Worm (Caenorhabditis elegans) whole organism, midembryonic: ENCODE results near the gene snb-7.

ENCODE experiments used
- T22C8.4 ChIP-seq: fragments of 200-800 bp; sonication (Bioruptor generic); IDR thresholded peaks from 2 replicates; pipeline ENCODE4 v1.3.6; 2022; ENCODE audit warnings: missing genetic modification characterization, missing compliant biosample characterization
- cog-1 ChIP-seq: sonication (generic microtip); optimal IDR thresholded peaks from 2 replicates; lab custom pipeline; 2016; ENCODE audit warnings: missing genetic modification characterization, missing compliant biosample characterization
- flt-1 ChIP-seq: fragments of 200-800 bp; sonication (Bioruptor generic); IDR thresholded peaks from 2 replicates; pipeline ENCODE4 v1.3.6; 2022; ENCODE audit warnings: missing genetic modification characterization, missing compliant biosample characterization
- klf-2 ChIP-seq: fragments of 200-800 bp; sonication (Bioruptor generic); conservative IDR thresholded peaks from 2 replicates; pipeline ENCODE4 v1.3.6; 2022; ENCODE audit warnings: missing genetic modification reagents, missing genetic modification characterization, missing compliant biosample characterization
- med-1 ChIP-seq: sonication (generic microtip); optimal IDR thresholded peaks from 2 replicates; lab custom pipeline; 2017; ENCODE audit warnings: missing genetic modification characterization, mild to moderate bottlenecking, missing compliant biosample characterization, antibody characterized with exemption, missing genetic modification reagents; ENCODE audit not compliant: insufficient read depth
- ref-1 ChIP-seq: fragments of 200-800 bp; sonication (Bioruptor generic); conservative IDR thresholded peaks from 2 replicates; pipeline ENCODE4 v1.3.6; 2022; ENCODE audit warnings: missing genetic modification reagents, missing genetic modification characterization, missing compliant biosample characterization
- tab-1 ChIP-seq: fragments of 200-800 bp; sonication (Bioruptor generic); IDR thresholded peaks from 2 replicates; pipeline ENCODE4 v1.3.6; 2022; ENCODE audit warnings: missing genetic modification characterization, missing compliant biosample characterization
- ztf-23 ChIP-seq: fragments of 200-800 bp; sonication (Bioruptor generic); IDR thresholded peaks from 2 replicates; pipeline ENCODE4 v1.3.6; 2022; ENCODE audit warnings: missing genetic modification reagents, missing genetic modification characterization, missing compliant biosample characterization
- ztf-29 ChIP-seq: fragments of 200-800 bp; sonication (Bioruptor generic); IDR thresholded peaks from 2 replicates; pipeline ENCODE4 v1.3.6; 2022; ENCODE audit warnings: missing genetic modification reagents, missing genetic modification characterization, missing compliant biosample characterization

The snb-7 gene

DNA sequence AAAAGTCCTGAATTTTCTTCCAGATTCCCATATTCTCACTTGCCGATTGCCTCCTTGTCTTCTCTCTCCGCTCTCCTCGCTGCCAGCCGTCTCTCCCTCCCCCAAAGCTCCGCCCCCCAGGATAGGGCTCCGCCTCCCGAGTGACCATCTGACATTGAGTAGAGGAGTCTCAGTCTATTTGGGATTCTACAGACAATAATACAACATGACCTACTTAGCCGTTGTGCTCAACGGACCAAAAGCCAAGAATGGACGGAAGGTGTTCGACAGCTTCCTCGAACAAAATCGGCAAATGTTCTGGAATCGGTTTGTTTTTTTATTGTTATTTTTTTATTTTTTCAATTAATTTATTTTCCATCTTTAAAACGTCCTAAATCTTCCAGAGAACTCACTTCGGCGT lies 18.7 kb upstream of the snb-7 start, which contains the start of gene ham-1:
TSS of gene ham-1 (plus strand) at position 173 of the 400 bp plus-strand sequence.
- TF ChIP-seq tab-1 (GFP tag; lab: Robert Waterston, UW) (no peak), ztf-29 (GFP tag; lab: Robert Waterston, UW) (no peak)

DNA sequence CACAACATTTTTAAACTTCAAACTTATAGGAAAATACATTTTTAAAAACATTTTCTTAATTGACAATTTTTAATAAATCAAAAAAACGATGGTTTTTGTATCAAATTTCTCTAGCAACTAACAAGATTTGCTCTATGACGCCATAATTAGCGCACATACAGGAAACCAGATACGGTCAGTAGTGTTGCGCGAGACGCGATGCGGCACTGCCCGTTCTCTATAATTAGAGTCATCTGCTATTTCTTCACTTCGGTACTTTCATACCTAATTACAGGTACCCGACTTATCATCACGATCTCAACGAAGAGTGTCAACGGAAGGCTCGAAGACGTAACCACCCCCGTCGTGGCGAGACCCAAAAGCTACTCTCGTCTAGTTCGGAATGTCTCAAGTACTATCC lies 16.0 kb upstream of the snb-7 start:
- TF ChIP-seq klf-2 (GFP tag; lab: Robert Waterston, UW) (no peak), tab-1 (GFP tag; lab: Robert Waterston, UW) (no peak), flt-1 (0 out of 2 replicates have a peak, but pooled peaks have one; percentile 43)

DNA sequence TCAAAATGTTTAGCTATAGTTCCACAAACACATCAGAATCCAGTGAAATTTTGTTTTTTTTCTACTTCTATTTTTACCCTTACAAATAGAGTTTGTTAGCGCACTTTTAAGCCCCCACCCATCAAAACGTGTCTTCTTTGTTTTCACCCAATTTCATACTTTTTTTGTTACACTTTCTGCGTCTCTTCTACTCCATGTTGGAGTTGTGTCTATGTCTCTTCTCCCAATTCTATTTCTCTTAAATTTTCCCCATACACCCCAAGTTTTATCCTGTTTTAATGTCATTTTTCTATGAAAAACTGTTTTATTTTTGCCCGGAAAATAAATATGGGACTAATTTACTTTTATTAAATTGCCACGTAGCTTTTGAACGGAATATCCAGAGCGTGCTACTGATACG lies 15.3 kb upstream of the snb-7 start:
- no peak for TF ChIP-seq flt-1
- no peak for TF ChIP-seq ztf-29 (GFP tag; lab: Robert Waterston, UW)
- no peak for TF ChIP-seq cog-1
- no peak for TF ChIP-seq med-1 (GFP tag; lab: Kevin White, UChicago)
- no peak for TF ChIP-seq ref-1
- TF ChIP-seq tab-1 (GFP tag; lab: Robert Waterston, UW) = no peak
- TF ChIP-seq klf-2 (GFP tag; lab: Robert Waterston, UW) = no peak
- TF ChIP-seq T22C8.4 (GFP tag; lab: Robert Waterston, UW) = no peak
- no peak for TF ChIP-seq ztf-23 (GFP tag; lab: Robert Waterston, UW)

DNA sequence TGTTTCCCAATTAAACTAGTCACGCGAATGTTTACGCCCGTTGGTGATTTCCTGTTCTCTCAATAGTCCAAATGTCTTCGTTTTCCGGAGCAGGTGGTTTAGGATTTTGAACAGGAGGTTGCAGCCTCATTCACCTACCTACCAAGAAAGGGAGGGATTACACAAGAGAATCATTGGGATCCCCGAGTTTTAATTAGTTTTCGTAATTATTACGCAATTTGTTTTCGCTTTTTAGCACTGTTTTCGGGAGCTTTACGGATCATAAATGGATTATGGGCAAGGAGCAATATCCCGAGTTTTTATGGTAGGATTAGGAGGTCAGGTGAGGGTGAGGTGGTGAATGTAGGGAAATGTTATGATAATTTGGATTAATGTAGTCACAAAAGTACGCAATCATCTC lies 14.8 kb upstream of the snb-7 start:
- TF ChIP-seq cog-1 = no peak
- no peak for TF ChIP-seq tab-1 (GFP tag; lab: Robert Waterston, UW)
- TF ChIP-seq ztf-29 (GFP tag; lab: Robert Waterston, UW) = no peak
- no peak for TF ChIP-seq T22C8.4 (GFP tag; lab: Robert Waterston, UW)
- TF ChIP-seq klf-2 (GFP tag; lab: Robert Waterston, UW) = no peak
- no peak for TF ChIP-seq flt-1
- no peak for TF ChIP-seq ref-1
- no peak for TF ChIP-seq ztf-23 (GFP tag; lab: Robert Waterston, UW)
- TF ChIP-seq med-1 (GFP tag; lab: Kevin White, UChicago) = no peak

DNA sequence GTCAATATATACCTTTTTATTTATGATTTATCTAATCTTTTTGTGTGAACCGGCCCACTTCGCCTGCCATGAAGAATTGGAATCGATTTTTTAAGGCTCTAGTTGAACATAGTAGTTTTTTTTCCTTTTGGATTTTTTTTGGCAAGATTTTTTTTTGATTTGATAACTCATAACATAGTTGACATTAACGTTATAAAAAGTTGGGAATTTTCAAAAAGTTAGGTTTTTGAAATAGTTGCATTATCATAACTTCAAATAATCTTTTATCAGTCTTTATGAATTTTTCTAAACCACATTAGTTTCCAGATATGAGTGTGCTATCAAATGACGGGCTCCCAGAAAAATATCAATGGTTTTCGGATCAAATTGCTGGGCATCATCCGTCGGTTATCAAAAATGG lies 12.8 kb upstream of the snb-7 start, which contains the start of gene ipmk-1:
TSS of gene ipmk-1 (plus strand) at position 301 of the 400 bp plus-strand sequence.
- no peak for TF ChIP-seq T22C8.4 (GFP tag; lab: Robert Waterston, UW)
- no peak for TF ChIP-seq flt-1
- TF ChIP-seq med-1 (GFP tag; lab: Kevin White, UChicago) = no peak
- no peak for TF ChIP-seq ref-1
- no peak for TF ChIP-seq ztf-29 (GFP tag; lab: Robert Waterston, UW)

DNA sequence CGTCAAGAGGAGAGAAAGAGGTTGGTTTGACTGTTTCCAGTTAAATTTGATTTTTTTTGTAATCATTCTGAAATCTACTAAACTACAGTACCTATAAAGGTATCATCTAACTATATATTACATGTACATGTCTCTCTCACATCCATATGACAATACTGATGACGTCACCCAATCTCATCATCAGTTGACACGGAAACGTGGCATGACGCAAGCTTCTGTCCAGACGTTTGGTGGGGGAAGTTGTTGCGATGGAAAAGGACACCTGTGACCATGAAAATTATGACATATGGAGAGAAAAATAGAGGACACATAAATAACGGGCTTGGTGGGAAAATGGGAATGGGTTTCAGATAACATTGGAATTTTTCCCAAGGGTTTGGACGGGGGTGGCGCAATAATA lies 11.7 kb upstream of the snb-7 start:
- TF ChIP-seq cog-1 (no peak), klf-2 (GFP tag; lab: Robert Waterston, UW) (no peak)

DNA sequence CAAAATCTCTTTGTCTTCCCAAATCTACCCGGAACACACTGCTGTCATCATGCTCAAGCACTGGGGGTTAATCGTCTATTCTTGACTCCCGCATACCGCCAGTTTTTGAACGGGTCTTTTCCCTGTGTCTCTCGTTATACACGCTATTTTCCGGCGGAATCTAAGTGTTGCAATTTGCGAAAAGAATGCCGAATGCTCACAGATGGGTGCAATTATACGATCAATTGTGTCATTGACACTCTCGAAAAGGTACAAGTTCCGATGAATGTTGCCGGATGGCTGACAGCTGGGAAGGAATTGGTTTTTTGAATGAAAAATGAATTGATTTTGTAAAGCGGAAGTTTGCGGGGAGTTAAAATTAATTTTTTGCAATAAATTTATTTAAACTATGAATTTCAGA lies 8.7 kb upstream of the snb-7 start:
- TF ChIP-seq ref-1 = no peak
- no peak for TF ChIP-seq T22C8.4 (GFP tag; lab: Robert Waterston, UW)
- no peak for TF ChIP-seq cog-1
- no peak for TF ChIP-seq med-1 (GFP tag; lab: Kevin White, UChicago)
- TF ChIP-seq ztf-29 (GFP tag; lab: Robert Waterston, UW) = no peak
- no peak for TF ChIP-seq tab-1 (GFP tag; lab: Robert Waterston, UW)
- no peak for TF ChIP-seq ztf-23 (GFP tag; lab: Robert Waterston, UW)
- TF ChIP-seq flt-1 = no peak
- TF ChIP-seq klf-2 (GFP tag; lab: Robert Waterston, UW) = no peak

DNA sequence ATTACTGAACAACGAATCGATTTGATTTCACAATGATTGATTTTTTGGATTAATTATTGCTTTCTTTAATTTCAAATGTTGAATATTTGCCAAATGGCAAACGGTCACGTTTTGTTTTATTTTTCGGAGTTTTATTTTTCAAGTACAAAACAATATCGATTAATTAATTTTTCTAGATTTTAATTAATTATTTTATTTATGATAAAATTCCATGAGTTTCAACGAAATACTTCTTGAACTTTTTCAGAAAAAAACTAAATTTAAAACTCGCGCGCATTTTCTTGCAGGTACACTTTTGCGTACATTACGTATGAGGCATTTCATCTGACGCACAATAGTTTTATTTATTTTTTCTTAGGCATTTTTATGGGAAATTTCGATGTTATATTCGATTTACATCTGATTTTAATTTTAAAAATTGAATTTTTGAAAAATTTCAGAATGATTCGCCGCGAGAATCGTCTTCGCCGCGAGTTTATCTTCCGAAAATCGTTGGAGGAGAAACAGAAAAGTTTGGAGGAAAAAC lies 1.7 kb upstream of the snb-7 start, which contains the start of the genes ZK795.2 and ZK795.3:
TSS of gene ZK795.2 (minus strand) at position 51 of the 526 bp plus-strand sequence.
TSS of gene ZK795.3 (plus strand) at position 441 of the 526 bp plus-strand sequence.
- no peak for TF ChIP-seq flt-1
- no peak for TF ChIP-seq ztf-23 (GFP tag; lab: Robert Waterston, UW)
- no peak for TF ChIP-seq tab-1 (GFP tag; lab: Robert Waterston, UW)
- no peak for TF ChIP-seq ref-1
- no peak for TF ChIP-seq klf-2 (GFP tag; lab: Robert Waterston, UW)
- TF ChIP-seq cog-1 = no peak
- no peak for TF ChIP-seq T22C8.4 (GFP tag; lab: Robert Waterston, UW)
- TF ChIP-seq ztf-29 (GFP tag; lab: Robert Waterston, UW) = no peak
- no peak for TF ChIP-seq med-1 (GFP tag; lab: Kevin White, UChicago)

DNA sequence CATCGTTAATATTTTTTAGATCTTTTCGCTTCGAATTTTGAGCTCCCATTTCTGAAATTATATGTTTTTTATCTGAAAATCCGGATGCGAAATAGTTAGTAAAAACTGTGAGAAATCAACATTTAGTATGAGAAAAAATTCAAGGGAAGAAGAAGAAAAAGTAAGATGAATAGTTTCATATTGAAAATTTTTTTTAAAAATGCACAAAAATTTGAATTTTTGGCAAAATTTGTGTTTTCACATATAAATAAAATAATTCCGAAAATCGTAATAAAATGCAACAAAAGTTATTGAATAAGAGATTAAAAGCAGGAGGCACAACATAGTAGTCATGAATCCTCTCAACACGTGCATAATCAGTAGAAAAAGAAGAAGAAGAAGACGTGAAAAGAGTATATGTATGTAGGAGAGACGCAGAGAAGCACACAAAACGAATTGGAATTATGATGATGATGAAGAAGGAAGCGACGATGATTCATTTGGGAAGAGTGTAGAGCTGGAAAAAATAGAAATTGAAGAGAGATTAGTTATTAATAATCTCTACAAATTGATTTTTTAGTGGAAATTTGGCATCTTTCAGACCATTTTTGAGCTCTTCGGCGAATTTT lies 5.4 kb downstream of the snb-7 start, which contains the start of gene eak-7:
TSS of gene eak-7 (minus strand) at position 51 of the 608 bp plus-strand sequence.
- TF ChIP-seq ztf-29 (GFP tag; lab: Robert Waterston, UW) (no peak), ref-1 (no peak), tab-1 (GFP tag; lab: Robert Waterston, UW) (no peak), T22C8.4 (GFP tag; lab: Robert Waterston, UW) (no peak), cog-1 (no peak), klf-2 (GFP tag; lab: Robert Waterston, UW) (no peak)

DNA sequence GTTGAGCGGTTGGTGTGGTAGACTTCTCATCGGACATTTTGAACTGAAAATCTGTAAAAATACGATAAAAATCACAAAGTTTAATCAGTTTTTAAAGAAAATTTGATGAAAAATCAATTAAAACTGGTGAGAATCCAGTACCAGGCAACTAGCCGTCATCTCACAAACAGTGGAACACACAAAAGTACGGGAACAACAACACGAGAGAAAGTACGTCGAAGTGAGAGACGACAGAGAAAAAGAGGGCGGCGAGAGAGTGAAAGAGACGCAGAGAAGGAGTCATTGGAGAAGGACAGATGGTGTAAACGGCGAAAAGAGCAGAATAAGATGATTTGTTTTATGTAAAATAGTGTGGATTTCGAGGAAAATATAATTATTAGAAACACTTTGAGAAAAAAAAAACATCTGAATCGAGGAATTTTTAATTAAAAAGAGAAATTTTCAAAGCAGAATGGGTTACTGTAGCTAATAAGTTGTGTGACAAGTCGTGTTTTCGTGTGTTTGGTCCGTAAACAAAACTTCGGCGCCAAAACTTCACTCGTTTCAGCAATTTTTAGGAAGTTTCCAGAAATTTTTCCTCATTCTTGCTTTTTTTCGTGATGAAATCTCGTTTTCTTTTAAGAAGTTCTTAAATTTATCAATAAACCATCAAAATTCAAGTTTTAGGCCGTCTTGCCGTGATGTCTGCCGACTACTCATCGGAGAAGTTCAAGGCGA lies 6.7 kb downstream of the snb-7 start, which contains the start of the genes hsb-1 and let-99:
TSS of gene hsb-1 (minus strand) at position 51 of the 717 bp plus-strand sequence.
TSS of gene let-99 (plus strand) at position 667 of the 717 bp plus-strand sequence.
- TF ChIP-seq med-1 (GFP tag; lab: Kevin White, UChicago) = no peak
- no peak for TF ChIP-seq flt-1
- TF ChIP-seq klf-2 (GFP tag; lab: Robert Waterston, UW) = no peak
- TF ChIP-seq ztf-29 (GFP tag; lab: Robert Waterston, UW) = no peak
- no peak for TF ChIP-seq ztf-23 (GFP tag; lab: Robert Waterston, UW)
- TF ChIP-seq tab-1 (GFP tag; lab: Robert Waterston, UW) = no peak
- no peak for TF ChIP-seq cog-1
- no peak for TF ChIP-seq ref-1
- no peak for TF ChIP-seq T22C8.4 (GFP tag; lab: Robert Waterston, UW)
